Worm (Caenorhabditis elegans) whole organism, L2 larva: ENCODE data around the gene H06I04.3.

Experiments
- ZK546.5 ChIP-seq: sonication (generic microtip); optimal IDR thresholded peaks from 2 replicates; lab custom pipeline; 2017; ENCODE audit warnings: missing biosample characterization, missing genetic modification characterization
- alr-1 ChIP-seq: fragments of 150-350 bp; optimal IDR thresholded peaks from 2 replicates; lab custom pipeline; 2014; ENCODE audit warnings: missing biosample characterization, missing genetic modification characterization
- aly-2 ChIP-seq: fragments of 150-350 bp; optimal IDR thresholded peaks from 2 replicates; lab custom pipeline; 2014; ENCODE audit warnings: missing biosample characterization, missing genetic modification characterization
- elt-3 ChIP-seq: sonication (generic microtip); optimal IDR thresholded peaks from 2 replicates; lab custom pipeline; 2017; ENCODE audit warnings: missing biosample characterization, missing genetic modification characterization
- fos-1 ChIP-seq: fragments of 150-350 bp; optimal IDR thresholded peaks from 2 replicates; lab custom pipeline; 2014; ENCODE audit warnings: missing biosample characterization, missing genetic modification characterization
- lin-39 ChIP-seq: fragments of 150-350 bp; optimal IDR thresholded peaks from 2 replicates; lab custom pipeline; 2014; ENCODE audit warnings: missing biosample characterization, missing genetic modification reagents, missing genetic modification characterization
- nhr-10 ChIP-seq: sonication (generic microtip); optimal IDR thresholded peaks from 2 replicates; lab custom pipeline; 2017; ENCODE audit warnings: missing biosample characterization, missing genetic modification characterization
- nhr-25 ChIP-seq: fragments of 150-350 bp; sonication (generic microtip); optimal IDR thresholded peaks from 3 replicates; lab custom pipeline; 2014; ENCODE audit warnings: missing biosample characterization, missing genetic modification characterization
- nhr-77 ChIP-seq: fragments of 150-350 bp; optimal IDR thresholded peaks from 2 replicates; lab custom pipeline; 2014; ENCODE audit warnings: missing biosample characterization, missing genetic modification characterization
- snpc-4 ChIP-seq: fragments of 150-350 bp; optimal IDR thresholded peaks from 2 replicates; lab custom pipeline; 2014; ENCODE audit warnings: missing biosample characterization, missing genetic modification characterization
- zag-1 ChIP-seq: fragments of 150-350 bp; optimal IDR thresholded peaks from 2 replicates; lab custom pipeline; 2014; ENCODE audit warnings: missing biosample characterization, missing genetic modification characterization

DNA sequence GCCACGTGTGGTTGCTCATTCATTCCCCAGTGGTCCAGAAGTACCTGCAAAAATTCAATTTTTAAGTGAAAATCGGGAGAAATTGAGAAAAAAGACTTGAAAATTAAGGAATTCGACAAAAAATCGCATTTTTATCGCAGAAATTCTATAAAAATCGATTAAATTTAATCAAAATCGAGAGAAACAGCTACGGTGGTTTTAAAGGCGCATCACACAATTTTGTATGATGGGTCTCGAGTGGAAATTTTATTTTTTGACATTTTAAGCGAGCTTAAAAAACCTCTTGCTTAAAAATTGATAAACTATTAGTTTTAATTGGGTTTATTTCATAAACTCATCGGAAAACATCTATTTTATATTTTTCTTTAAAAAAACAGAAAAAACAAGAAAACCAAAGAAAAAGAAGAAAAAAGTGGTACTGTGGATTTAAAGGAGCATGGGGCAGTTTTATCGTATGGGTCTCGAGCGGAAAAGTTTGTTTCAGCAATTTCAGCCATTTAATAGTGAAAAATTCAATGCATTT, 56.8 kb downstream of the H06I04.3 start, which contains the start of gene nipa-1:
- no peak for TF ChIP-seq nhr-25
- no peak for TF ChIP-seq alr-1 (tag; lab: Kevin White, UChicago)
- TF ChIP-seq zag-1: no peak
- no peak for TF ChIP-seq nhr-77 (tag; lab: Kevin White, UChicago)
- no peak for TF ChIP-seq ZK546.5 (tag; lab: Kevin White, UChicago)
- no peak for TF ChIP-seq aly-2 (tag; lab: Kevin White, UChicago)
- no peak for TF ChIP-seq elt-3 (tag; lab: Kevin White, UChicago)
- no peak for TF ChIP-seq fos-1
- TF ChIP-seq lin-39 (tag; lab: Kevin White, UChicago): no peak
- TF ChIP-seq nhr-10: no peak
- TF ChIP-seq snpc-4 (tag; lab: Kevin White, UChicago): no peak
